Fruit fly (Drosophila melanogaster) whole organism, larva: ENCODE measurements around the gene alpha4GT2.

Source experiments
- noc ChIP-seq: fragments of 200-800 bp; sonication (Bioruptor generic); optimal IDR thresholded peaks from 3 replicates; lab custom pipeline; 2019; ENCODE audit warnings: missing biosample characterization, mild to moderate bottlenecking, missing genetic modification characterization, moderate library complexity

Gene alpha4GT2

DNA sequence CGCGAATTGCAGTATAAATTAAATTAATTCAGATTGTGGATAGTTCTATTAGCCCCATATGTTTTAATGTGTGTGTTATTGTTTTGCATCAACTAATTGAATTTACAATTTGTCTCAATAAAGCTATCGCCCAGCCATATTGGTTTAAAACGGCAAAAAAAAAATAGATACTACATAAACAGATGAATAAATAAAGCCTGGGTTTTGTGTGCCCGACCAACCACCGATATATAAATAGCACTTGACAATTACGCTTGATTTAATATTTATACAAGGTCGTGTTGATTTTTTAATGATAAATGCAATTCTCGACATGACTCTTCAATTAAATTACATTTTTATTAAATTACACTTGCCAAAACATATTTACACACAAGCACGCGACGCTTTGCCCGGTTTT, 38.4 kb downstream of the alpha4GT2 start:
- TF ChIP-seq noc = no peak

DNA sequence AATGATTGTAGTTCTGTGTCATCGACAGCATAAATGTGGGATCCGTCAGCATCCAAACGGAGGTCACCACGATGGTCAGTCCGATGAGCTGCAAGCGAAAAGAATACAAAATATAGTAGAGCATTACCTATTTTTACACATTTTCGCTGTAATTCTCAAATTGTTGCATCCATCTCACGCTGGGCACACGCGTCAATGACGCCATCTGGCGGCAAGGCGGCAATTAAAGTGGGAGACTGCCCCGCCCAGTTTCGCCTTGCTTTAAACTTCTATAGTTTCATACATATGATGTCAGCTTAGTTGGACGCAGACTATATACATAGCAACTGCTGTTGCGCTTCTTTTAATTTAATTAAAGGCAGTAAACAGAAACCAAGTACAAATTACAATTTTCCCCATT, 44.6 kb downstream of the alpha4GT2 start:
- TF ChIP-seq noc = no peak

DNA sequence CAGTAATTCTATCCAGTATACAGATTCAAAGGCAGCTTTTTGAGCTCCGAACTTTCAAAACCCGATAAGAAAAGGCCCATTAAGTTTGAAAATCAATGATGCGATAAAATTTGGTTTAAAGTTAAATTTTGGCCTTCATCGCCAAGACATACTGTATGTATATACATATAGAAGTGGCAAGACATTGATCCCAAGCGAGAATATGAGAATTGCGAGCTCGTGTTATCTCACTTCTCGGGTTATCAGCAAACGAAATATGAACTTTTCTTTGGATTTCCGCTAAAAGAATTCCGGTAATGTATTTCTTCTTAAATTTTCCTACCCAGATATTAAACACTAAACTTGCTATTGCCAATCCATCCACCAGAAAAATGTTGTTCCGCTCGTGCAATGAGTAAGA, 45.0 kb downstream of the alpha4GT2 start:
- no peak for TF ChIP-seq noc

DNA sequence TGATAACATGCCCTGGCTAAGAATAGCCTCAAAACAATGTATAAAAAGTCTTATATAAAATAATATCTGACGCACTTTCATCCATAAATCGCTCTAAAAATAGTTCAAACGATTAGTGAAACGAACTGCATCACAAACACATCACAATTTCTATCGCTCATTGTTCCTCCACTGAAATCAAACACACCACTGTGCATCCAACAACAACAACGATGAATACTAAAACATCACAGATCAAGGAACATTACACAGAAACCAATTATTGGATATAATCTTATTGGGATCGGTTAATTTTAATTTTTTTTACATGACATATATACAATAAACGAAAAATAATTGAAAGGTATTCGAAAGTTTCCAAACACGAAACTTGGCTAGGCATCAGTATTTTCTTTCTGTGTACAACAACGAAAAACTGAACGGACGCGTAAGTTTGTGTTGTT, 47.3 kb downstream of the alpha4GT2 start:
- no peak for TF ChIP-seq noc

DNA sequence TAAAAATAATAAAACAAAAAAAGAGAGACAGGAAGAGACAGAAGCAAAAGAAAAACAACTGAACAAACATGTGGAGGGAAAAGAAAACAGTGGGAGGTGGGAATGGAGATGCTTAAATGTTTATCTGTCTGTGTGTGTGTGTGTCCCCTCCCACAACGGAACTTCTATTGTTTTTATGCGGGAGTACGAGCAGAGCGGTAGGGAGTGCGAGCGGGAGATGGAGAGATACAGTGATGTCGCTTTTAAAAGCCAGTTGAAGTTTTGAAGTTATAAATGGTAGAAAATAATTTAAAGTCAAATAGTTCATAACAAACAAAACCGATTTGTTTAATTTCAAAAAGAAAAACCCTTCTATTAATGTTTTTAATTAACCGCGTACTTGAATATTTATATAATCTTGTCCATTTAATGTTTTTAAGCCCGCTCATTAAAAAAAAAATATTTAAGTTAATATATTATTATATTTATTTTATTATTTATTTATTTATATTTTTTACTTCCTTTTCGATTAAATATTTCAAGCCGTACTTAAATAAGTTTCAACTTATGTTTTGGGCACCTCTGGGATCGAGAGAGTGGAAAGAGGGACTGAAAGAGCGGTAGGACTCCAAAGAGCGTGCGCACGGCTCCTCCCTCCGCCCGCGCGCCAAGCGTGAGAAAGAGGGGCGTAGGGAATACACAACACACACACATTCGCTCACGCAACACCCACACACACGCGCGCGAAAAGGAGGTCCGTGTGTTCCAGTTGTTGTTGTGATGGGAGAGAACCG, 48.4 kb downstream of the alpha4GT2 start:
- no peak for TF ChIP-seq noc

DNA sequence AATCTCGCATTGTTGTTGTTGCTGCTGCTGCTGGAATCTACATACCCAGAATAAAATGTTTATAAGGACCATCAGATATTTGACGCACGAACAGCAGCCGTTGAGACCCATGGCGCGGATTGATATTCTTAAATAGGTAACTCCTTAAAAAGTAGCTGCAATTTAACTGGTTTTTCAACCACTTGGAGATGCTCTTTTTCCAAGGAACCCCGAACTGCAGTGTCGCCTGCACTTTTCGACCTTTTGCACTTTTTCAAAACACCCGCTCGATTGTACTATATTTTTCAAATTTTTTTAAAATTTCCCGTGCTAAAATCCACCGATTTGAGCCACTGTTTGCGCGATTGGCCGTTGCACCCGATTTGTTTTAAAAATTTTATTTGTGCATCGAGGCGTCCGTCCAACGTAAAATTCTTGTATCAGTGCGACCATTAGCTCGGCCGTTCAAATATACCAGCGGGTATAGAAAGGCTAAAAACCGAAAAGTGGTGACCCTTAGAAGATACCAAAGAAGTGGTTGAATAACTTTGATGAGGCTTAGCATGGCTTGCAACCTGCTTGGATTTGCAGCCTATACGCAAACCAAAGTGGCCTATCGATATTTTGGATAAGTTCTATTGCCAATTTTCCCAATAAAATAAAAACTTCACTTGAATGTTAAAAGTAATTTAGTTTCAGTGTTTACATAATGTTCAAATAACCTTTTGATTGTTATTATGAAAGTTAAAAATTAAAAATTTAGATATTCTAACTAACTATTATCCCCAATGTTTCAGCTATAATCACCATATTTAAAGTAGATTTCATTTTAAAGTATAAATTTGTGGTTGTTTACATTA, 49.2 kb downstream of the alpha4GT2 start, which contains the start of gene Tsp96F:
TSS of gene Tsp96F (minus strand) at position 457 of the 839 bp plus-strand sequence.
- TF ChIP-seq noc = no peak

DNA sequence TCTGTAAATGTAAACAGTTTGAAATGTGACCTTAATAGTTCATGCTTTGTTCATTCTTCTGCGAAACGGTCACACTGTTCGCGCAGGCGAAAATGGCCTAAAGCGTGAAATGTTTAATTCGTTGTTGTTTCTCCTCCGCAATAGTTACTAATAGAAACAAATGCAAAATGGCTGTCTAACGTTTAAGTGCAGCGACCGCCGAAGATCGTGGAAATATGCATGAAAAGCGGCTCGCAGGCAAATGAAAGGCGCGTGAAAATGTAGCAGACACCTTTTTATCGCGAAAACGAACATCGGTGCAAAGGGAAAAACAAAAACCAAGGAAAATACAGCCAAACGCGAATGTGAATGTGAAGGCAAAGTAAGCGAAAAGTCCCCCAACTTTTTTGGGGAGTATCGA, 49.9 kb downstream of the alpha4GT2 start, which contains the start of gene SppL:
TSS of gene SppL (plus strand) at position 70 of the 400 bp plus-strand sequence.
- no peak for TF ChIP-seq noc

DNA sequence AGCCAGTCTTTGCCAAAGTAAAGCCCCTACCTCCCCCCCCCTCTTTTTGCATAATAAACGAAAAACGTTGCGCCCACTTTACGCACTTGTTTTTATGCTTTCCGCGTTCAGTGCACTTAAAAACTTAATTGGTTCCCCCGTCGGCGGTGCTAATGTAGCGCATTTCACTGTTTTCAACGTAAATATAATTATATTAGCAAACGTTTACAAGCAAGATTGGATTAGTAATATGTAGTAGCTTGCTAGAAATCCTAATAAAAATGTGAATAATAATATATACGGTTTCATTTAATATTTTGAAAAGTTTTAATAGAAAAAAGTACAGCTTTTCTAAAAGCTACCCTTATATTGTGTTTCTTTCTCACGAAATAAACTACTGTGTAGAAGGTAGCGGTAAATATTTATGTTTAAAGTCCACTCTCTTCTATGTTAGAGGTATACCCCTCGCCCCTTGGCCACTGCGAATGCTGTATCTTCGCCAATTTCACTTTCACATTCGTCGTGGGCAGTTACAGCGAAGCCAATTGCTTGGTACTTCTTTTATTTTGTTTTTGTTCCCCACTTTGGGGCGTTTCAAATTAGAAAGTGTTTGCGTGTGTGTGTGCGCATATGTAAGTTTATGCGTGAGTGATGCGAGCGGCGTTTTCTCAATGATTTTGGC, 50.7 kb downstream of the alpha4GT2 start:
- TF ChIP-seq noc = no peak

DNA sequence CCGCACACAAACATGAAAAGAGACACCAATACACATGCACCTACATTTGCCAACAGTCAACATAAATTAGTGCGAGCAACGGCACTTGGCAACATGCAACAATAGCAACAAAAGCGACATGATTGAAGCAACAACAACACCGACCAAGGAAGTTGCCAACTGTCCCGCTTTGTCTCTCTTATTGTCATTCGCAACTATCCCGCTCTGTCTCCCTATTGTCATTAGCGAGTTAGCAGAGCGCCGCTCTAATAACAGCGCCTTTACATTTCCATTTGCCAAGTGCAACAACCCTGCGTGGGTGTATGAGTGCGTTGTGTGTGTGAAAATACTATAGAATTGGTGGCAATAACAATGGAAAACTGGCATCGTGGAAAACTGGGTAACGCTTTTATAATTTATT, 51.8 kb downstream of the alpha4GT2 start:
- TF ChIP-seq noc = no peak

DNA sequence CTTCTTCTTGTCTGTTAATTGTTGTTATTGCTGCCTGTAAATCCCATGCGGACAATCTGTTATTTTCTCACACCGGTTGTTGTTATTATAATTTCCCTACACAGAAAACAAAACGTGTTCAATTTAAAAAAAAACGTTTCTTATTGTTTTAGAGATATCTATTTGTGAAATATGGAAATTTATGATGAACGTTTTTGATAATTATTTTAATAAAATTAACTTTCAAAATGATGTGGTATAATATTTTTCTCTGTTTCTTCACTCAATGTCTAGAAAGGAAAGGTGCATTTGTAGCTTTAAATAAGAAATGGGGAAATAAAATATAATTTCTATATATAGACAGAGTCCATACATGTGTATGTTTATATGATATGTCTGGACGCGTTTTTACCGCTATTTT, 52.3 kb downstream of the alpha4GT2 start:
- no peak for TF ChIP-seq noc

DNA sequence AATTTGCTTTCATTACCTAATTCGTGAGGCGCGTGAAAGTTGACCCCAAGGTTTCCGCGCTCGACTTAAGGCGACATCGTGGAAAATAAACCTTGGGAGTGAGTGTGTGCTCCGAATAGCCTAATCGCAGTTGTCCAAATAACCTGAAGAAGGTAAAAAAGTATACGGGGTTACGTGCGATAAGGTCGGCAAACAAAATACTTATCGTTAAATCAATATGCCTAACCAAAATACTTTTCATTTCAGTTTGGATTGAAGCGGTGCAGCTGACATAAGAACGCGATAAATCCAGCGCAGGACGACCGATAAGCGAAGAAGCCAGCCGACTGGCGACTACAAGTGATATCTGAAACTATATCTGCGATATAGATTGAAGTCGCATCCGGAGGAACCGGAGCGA, 53.1 kb downstream of the alpha4GT2 start:
- no peak for TF ChIP-seq noc

DNA sequence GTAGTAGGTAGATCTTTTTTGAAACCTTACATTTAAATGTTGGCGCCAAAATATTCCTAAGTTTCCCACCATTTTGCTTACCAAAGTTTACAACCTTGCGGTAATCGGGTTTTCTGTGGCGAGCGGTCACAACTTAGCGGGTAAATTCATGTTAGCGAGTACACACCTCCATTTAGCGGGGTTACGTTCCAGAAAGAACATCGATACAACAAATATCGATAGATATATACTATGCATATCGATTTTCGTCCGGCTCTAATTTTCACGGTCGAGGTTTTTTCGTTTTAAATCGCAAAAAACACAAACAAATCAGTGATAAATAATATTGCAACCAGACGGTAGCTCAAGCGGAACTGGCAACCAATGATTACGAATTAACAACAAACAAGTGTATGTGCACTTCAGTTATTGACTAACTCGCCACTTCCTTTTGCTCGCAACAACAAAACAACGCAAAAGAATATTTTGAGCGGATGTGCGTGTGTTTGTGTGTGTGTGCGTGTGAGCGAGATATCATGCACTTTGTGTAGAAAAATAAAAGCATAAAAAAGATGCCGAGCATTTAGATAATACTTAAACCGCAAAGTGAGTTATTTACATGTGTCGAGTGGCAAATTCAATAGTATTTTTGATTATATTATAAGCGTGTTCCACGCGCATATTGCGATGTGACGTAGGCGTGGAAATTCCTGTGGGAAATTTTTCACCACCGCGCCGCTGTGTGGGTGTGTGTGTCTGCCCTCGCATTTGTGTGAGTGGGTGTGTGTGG, 56.5 kb downstream of the alpha4GT2 start, which contains the start of gene Lnk:
TSS of gene Lnk (plus strand) at position 236 of the 769 bp plus-strand sequence.
- peak; percentile 16 for TF ChIP-seq noc
